Worm (Caenorhabditis elegans) whole organism, early embryonic: ENCODE measurements around the gene C48D1.9.

Experiments
- ama-1 ChIP-seq: fragments of 150-350 bp; optimal IDR thresholded peaks from 2 replicates; lab custom pipeline; 2014
- hmg-4 ChIP-seq: fragments of 200-800 bp; sonication (Bioruptor generic); optimal IDR thresholded peaks from 2 replicates; lab custom pipeline; 2018; ENCODE audit warnings: mild to moderate bottlenecking, missing genetic modification characterization, missing compliant biosample characterization

ce11 chrIV:13170241-13170640 lies 39.2 kb downstream of the C48D1.9 start, which contains the start of gene nas-14:
- TF ChIP-seq ama-1, result no peak
- no peak for TF ChIP-seq hmg-4 (GFP tag; lab: Kevin White, UChicago)
